Worm (Caenorhabditis elegans) whole organism, L3 larva: ENCODE data around the gene Y97E10AR.1.

Experiments
- ZK546.5 ChIP-seq: sonication (generic microtip); optimal IDR thresholded peaks from 2 replicates; lab custom pipeline; 2017; ENCODE audit warnings: missing biosample characterization, missing genetic modification characterization
- aly-2 ChIP-seq: fragments of 150-350 bp; optimal IDR thresholded peaks from 2 replicates; lab custom pipeline; 2014; ENCODE audit warnings: missing biosample characterization, missing genetic modification characterization
- elt-1 ChIP-seq: fragments of 150-350 bp; optimal IDR thresholded peaks from 2 replicates; lab custom pipeline; 2014; ENCODE audit warnings: missing biosample characterization, missing genetic modification characterization
- elt-2 ChIP-seq: sonication (generic microtip); optimal IDR thresholded peaks from 2 replicates; lab custom pipeline; 2016; ENCODE audit warnings: missing genetic modification reagents, mild to moderate bottlenecking, missing genetic modification characterization, missing compliant biosample characterization
- elt-3 ChIP-seq, 3 experiments: fragments of 150-350 bp in 1 of 3; sonication (generic microtip) in 2 of 3; optimal IDR thresholded peaks; 2 replicates in 2 of 3; 4 replicates in 1 of 3; lab custom pipeline; 2014 to 2017; ENCODE audit warnings: missing biosample characterization in 3 of 3, missing genetic modification characterization in 3 of 3
- fkh-10 ChIP-seq: sonication (generic microtip); optimal IDR thresholded peaks from 2 replicates; lab custom pipeline; 2017; ENCODE audit warnings: missing biosample characterization, missing genetic modification reagents, missing genetic modification characterization
- fos-1 ChIP-seq: fragments of 150-350 bp; optimal IDR thresholded peaks from 2 replicates; lab custom pipeline; 2014; ENCODE audit warnings: missing biosample characterization, missing genetic modification characterization
- lin-39 ChIP-seq: fragments of 150-350 bp; optimal IDR thresholded peaks from 2 replicates; lab custom pipeline; 2018; ENCODE audit warnings: missing biosample characterization, missing genetic modification reagents, missing genetic modification characterization
- nhr-12 ChIP-seq: fragments of 150-350 bp; optimal IDR thresholded peaks from 2 replicates; lab custom pipeline; 2014; ENCODE audit warnings: missing biosample characterization, missing genetic modification characterization
- nhr-28 ChIP-seq: fragments of 150-350 bp; optimal IDR thresholded peaks from 2 replicates; lab custom pipeline; 2014; ENCODE audit warnings: missing biosample characterization, missing genetic modification characterization
- unc-62 ChIP-seq: fragments of 150-350 bp; sonication (generic microtip); optimal IDR thresholded peaks from 4 replicates; lab custom pipeline; 2014; ENCODE audit warnings: missing biosample characterization, missing genetic modification reagents, missing genetic modification characterization
- zag-1 ChIP-seq: fragments of 150-350 bp; optimal IDR thresholded peaks from 2 replicates; lab custom pipeline; 2014; ENCODE audit warnings: missing biosample characterization, missing genetic modification characterization
- ztf-4 ChIP-seq: fragments of 150-350 bp; optimal IDR thresholded peaks from 2 replicates; lab custom pipeline; 2014; ENCODE audit warnings: missing biosample characterization, missing genetic modification characterization

ce11 chrV:7980993-7981595 lies 20.2 kb upstream of the Y97E10AR.1 start, which contains the start of gene F26D11.1:
- no peak for TF ChIP-seq unc-62
- no peak for TF ChIP-seq elt-2 (tag; lab: Kevin White, UChicago)
- TF ChIP-seq zag-1 (tag; lab: Kevin White, UChicago): no peak
- no peak for TF ChIP-seq nhr-12
- TF ChIP-seq elt-1 (tag; lab: Kevin White, UChicago): no peak
- no peak for TF ChIP-seq lin-39 (tag; lab: Kevin White, UChicago)
- TF ChIP-seq ZK546.5 (tag; lab: Kevin White, UChicago): no peak
- no peak for TF ChIP-seq elt-3 (tag; optimal IDR thresholded peaks at IDR 0.05; lab: Kevin White, UChicago)
- TF ChIP-seq fos-1 (tag; lab: Kevin White, UChicago): no peak
- no peak for TF ChIP-seq ztf-4 (tag; lab: Kevin White, UChicago)
- no peak for TF ChIP-seq fkh-10
- TF ChIP-seq aly-2 (tag; lab: Kevin White, UChicago): no peak
- no peak for TF ChIP-seq nhr-28 (tag; lab: Kevin White, UChicago)
